Fruit fly (Drosophila melanogaster): ENCODE results near the gene GMF.

GMF gene

dm6 chr2L:16272730-16273129 lies 30.0 kb downstream of the GMF start:
- TF ChIP-seq insv (optimal IDR thresholded peaks at IDR 0.05) (no peak), psq (optimal IDR thresholded peaks at IDR 0.05) (no peak), h (optimal IDR thresholded peaks at IDR 0.05) (no peak), Sin3A (optimal IDR thresholded peaks at IDR 0.05) (no peak), Myc (optimal IDR thresholded peaks at IDR 0.05) (no peak), ttk (optimal IDR thresholded peaks at IDR 0.05) (no peak)

dm6 chr2L:16271486-16271806 lies 31.3 kb downstream of the GMF start:
- TF ChIP-seq ttk (optimal IDR thresholded peaks at IDR 0.05), result no peak

- TF ChIP-seq psq (optimal IDR thresholded peaks at IDR 0.05) (no peak), Myc (optimal IDR thresholded peaks at IDR 0.05) (no peak), Sin3A (optimal IDR thresholded peaks at IDR 0.05) (no peak), insv (optimal IDR thresholded peaks at IDR 0.05) (no peak)
Observed at dm6 chr2L:16270667-16271485, 31.9 kb downstream of the GMF start.

dm6 chr2L:16269232-16270134 lies 33.3 kb downstream of the GMF start:
- no peak for TF ChIP-seq h (optimal IDR thresholded peaks at IDR 0.05)
- no peak for TF ChIP-seq psq (optimal IDR thresholded peaks at IDR 0.05)
- no peak for TF ChIP-seq insv (optimal IDR thresholded peaks at IDR 0.05)
- no peak for TF ChIP-seq Sin3A (optimal IDR thresholded peaks at IDR 0.05)
- no peak for TF ChIP-seq Myc (optimal IDR thresholded peaks at IDR 0.05)
- no peak for TF ChIP-seq ttk (optimal IDR thresholded peaks at IDR 0.05)

dm6 chr2L:16268869-16269231 lies 33.9 kb downstream of the GMF start:
- no peak for TF ChIP-seq insv (optimal IDR thresholded peaks at IDR 0.05)
- no peak for TF ChIP-seq psq (optimal IDR thresholded peaks at IDR 0.05)

dm6 chr2L:16268107-16268539 lies 34.6 kb downstream of the GMF start:
- TF ChIP-seq Sin3A (optimal IDR thresholded peaks at IDR 0.05) (no peak), Myc (optimal IDR thresholded peaks at IDR 0.05) (no peak), h (optimal IDR thresholded peaks at IDR 0.05) (no peak), ttk (optimal IDR thresholded peaks at IDR 0.05) (no peak), psq (optimal IDR thresholded peaks at IDR 0.05) (no peak), insv (optimal IDR thresholded peaks at IDR 0.05) (no peak)

- TF ChIP-seq psq (optimal IDR thresholded peaks at IDR 0.05) (no peak), insv (optimal IDR thresholded peaks at IDR 0.05) (no peak), h (optimal IDR thresholded peaks at IDR 0.05) (no peak), Sin3A (optimal IDR thresholded peaks at IDR 0.05) (no peak), Myc (optimal IDR thresholded peaks at IDR 0.05) (no peak), ttk (optimal IDR thresholded peaks at IDR 0.05) (no peak)
Observed at dm6 chr2L:16267159-16268065, 35.3 kb downstream of the GMF start.

- no peak for TF ChIP-seq Myc (optimal IDR thresholded peaks at IDR 0.05)
- TF ChIP-seq ttk (optimal IDR thresholded peaks at IDR 0.05), result no peak
- TF ChIP-seq insv (optimal IDR thresholded peaks at IDR 0.05), result no peak
Observed at dm6 chr2L:16263723-16264122, 39.0 kb downstream of the GMF start.

- TF ChIP-seq insv (optimal IDR thresholded peaks at IDR 0.05) (no peak), h (optimal IDR thresholded peaks at IDR 0.05) (no peak), psq (optimal IDR thresholded peaks at IDR 0.05) (no peak), Sin3A (optimal IDR thresholded peaks at IDR 0.05) (no peak), ttk (optimal IDR thresholded peaks at IDR 0.05) (no peak), Myc (optimal IDR thresholded peaks at IDR 0.05) (no peak)
Observed at dm6 chr2L:16261576-16262217, 41.1 kb downstream of the GMF start, which contains the start of the genes twe and CG4935. twe (minus strand) TSS chr2L:16261877. CG4935 (plus strand) TSS chr2L:16262141.

- no peak for TF ChIP-seq Sin3A (optimal IDR thresholded peaks at IDR 0.05)
- peak; percentile 84 for TF ChIP-seq psq (optimal IDR thresholded peaks at IDR 0.05)
- TF ChIP-seq insv (optimal IDR thresholded peaks at IDR 0.05), result no peak
Observed at dm6 chr2L:16257227-16258071, 45.3 kb downstream of the GMF start, which contains the start of the genes PRL-1 and EndoGI. PRL-1 (minus strand) TSS chr2L:16257606. EndoGI (plus strand) TSS chr2L:16257688.

dm6 chr2L:16256118-16256435 lies 46.7 kb downstream of the GMF start:
- no peak for TF ChIP-seq ttk (optimal IDR thresholded peaks at IDR 0.05)
- TF ChIP-seq psq (optimal IDR thresholded peaks at IDR 0.05), result no peak
